Fruit fly (Drosophila melanogaster): Measurements from ENCODE around the gene Hmu.

Gene Hmu

dm6 chr3R:27282286-27282685 lies 6.3 kb upstream of the Hmu start, which contains the start of gene mrt (continued):
- TF ChIP-seq CG13775 (GFP tag; optimal IDR thresholded peaks at IDR 0.05) (peak; percentile 65), Nf-YB (GFP tag; optimal IDR thresholded peaks at IDR 0.05) (peak; percentile 33), gce (GFP tag; IDR thresholded peaks at IDR 0.05) (peak; percentile 29; the same call in 1 of the 3 replicates), gem (tag; optimal IDR thresholded peaks at IDR 0.05) (peak; percentile 66), CG17328 (GFP tag; IDR thresholded peaks at IDR 0.05) (0 out of 2 replicates have a peak, but pooled peaks have one; percentile 43), ind (GFP tag; optimal IDR thresholded peaks at IDR 0.05) (peak; percentile 54), Dbx (GFP tag; IDR thresholded peaks at IDR 0.05) (peak; percentile 70), ssp (GFP tag; IDR thresholded peaks at IDR 0.05) (no peak), CG12769 (tag; optimal IDR thresholded peaks at IDR 0.05) (peak; percentile 30), Blimp-1 (GFP tag; optimal IDR thresholded peaks at IDR 0.05) (peak; percentile 11), da (GFP tag; optimal IDR thresholded peaks at IDR 0.05) (peak; percentile 6), pros (GFP tag; optimal IDR thresholded peaks at IDR 0.05) (no peak), CG34376 (GFP tag; optimal IDR thresholded peaks at IDR 0.05) (peak; percentile 53), CG9727 (GFP tag; optimal IDR thresholded peaks at IDR 0.05) (peak; percentile 52), CG3163 (GFP tag; optimal IDR thresholded peaks at IDR 0.05) (peak; percentile 50), CG3995 (GFP tag; optimal IDR thresholded peaks at IDR 0.05) (peak; percentile 17), Hmr (GFP tag; optimal IDR thresholded peaks at IDR 0.05) (peak; percentile 62), CG10959 (GFP tag; IDR thresholded peaks at IDR 0.05) (no peak), Sry-β (GFP tag; optimal IDR thresholded peaks at IDR 0.05) (no peak), disco-r (GFP tag; optimal IDR thresholded peaks at IDR 0.05) (peak; percentile 48), CG32767 (GFP tag; IDR thresholded peaks at IDR 0.05) (no peak; the same call in 1 of the 2 replicates), CG1024 (GFP tag; IDR thresholded peaks at IDR 0.05) (no peak), az2 (GFP tag; optimal IDR thresholded peaks at IDR 0.05) (peak; percentile 46), CG7839 (tag; optimal IDR thresholded peaks at IDR 0.05) (peak; percentile 71), Trl (optimal IDR thresholded peaks at IDR 0.05) (no peak), Trl (GFP tag; optimal IDR thresholded peaks at IDR 0.05) (peak; percentile 47), CG4617 (GFP tag; optimal IDR thresholded peaks at IDR 0.05; ENCODE audit: borderline replicate concordance) (peak; percentile 12), CG2889 (GFP tag; IDR thresholded peaks at IDR 0.05) (0 out of 3 replicates have a peak, but pooled peaks have one; percentile 45), CG7745 (tag; optimal IDR thresholded peaks at IDR 0.05) (no peak), dpn (GFP tag; optimal IDR thresholded peaks at IDR 0.05) (peak; percentile 48 to 49), Usf (GFP tag; optimal IDR thresholded peaks at IDR 0.05) (peak; percentile 6), CG11398 (GFP tag; optimal IDR thresholded peaks at IDR 0.05) (peak; percentile 46), Lim3 (GFP tag; IDR thresholded peaks at IDR 0.05) (no peak), Abd-B (GFP tag; optimal IDR thresholded peaks at IDR 0.05) (no peak), ttk (GFP tag; IDR thresholded peaks at IDR 0.05) (no peak), pfk (GFP tag; optimal IDR thresholded peaks at IDR 0.05) (no peak), CG15514 (GFP tag; optimal IDR thresholded peaks at IDR 0.05) (peak; percentile 49), ash1 (GFP tag; optimal IDR thresholded peaks at IDR 0.05) (no peak), luna (GFP tag; optimal IDR thresholded peaks at IDR 0.05) (no peak), nerfin-2 (GFP tag; IDR thresholded peaks at IDR 0.05; ENCODE audit: partially characterized antibody) (no peak), CG16815 (GFP tag; optimal IDR thresholded peaks at IDR 0.05) (peak; percentile 52), prd (optimal IDR thresholded peaks at IDR 0.05) (no peak), prd (GFP tag; IDR thresholded peaks at IDR 0.05) (peak; percentile 42; the same call in 2 of the 3 replicates), tx (GFP tag; optimal IDR thresholded peaks at IDR 0.05) (peak; percentile 50), Eip74EF (GFP tag; optimal IDR thresholded peaks at IDR 0.05) (peak in 1 of 2 experiments; percentile 11), amos (GFP tag; IDR thresholded peaks at IDR 0.05; ENCODE audit: partially characterized antibody) (peak; percentile 10; the same call in 1 of the 2 replicates), bcd (GFP tag; optimal IDR thresholded peaks at IDR 0.05) (peak; percentile 63), CG7928 (GFP tag; optimal IDR thresholded peaks at IDR 0.05) (peak; percentile 0), scrt (GFP tag; optimal IDR thresholded peaks at IDR 0.05) (peak; percentile 42), CG7556 (GFP tag; optimal IDR thresholded peaks at IDR 0.05) (peak; percentile 61)

Data from whole organism, embryonic.